Worm (Caenorhabditis elegans) whole organism, midembryonic: ENCODE measurements around the gene mttu-1.
"Not testable (repeated sequence)": the region's sequence is repeated elsewhere in the genome, so short reads cannot be mapped to it uniquely, and the experiment has no call there.

Experiments used
- T22C8.4 ChIP-seq: fragments of 200-800 bp; sonication (Bioruptor generic); IDR thresholded peaks from 2 replicates; pipeline ENCODE4 v1.3.6; 2022; ENCODE audit warnings: missing genetic modification characterization, missing compliant biosample characterization
- cog-1 ChIP-seq: sonication (generic microtip); optimal IDR thresholded peaks from 2 replicates; lab custom pipeline; 2016; ENCODE audit warnings: missing genetic modification characterization, missing compliant biosample characterization
- flt-1 ChIP-seq: fragments of 200-800 bp; sonication (Bioruptor generic); IDR thresholded peaks from 2 replicates; pipeline ENCODE4 v1.3.6; 2022; ENCODE audit warnings: missing genetic modification characterization, missing compliant biosample characterization
- klf-2 ChIP-seq: fragments of 200-800 bp; sonication (Bioruptor generic); conservative IDR thresholded peaks from 2 replicates; pipeline ENCODE4 v1.3.6; 2022; ENCODE audit warnings: missing genetic modification reagents, missing genetic modification characterization, missing compliant biosample characterization
- med-1 ChIP-seq: sonication (generic microtip); optimal IDR thresholded peaks from 2 replicates; lab custom pipeline; 2017; ENCODE audit warnings: missing genetic modification characterization, mild to moderate bottlenecking, missing compliant biosample characterization, antibody characterized with exemption, missing genetic modification reagents; ENCODE audit not compliant: insufficient read depth
- ref-1 ChIP-seq: fragments of 200-800 bp; sonication (Bioruptor generic); conservative IDR thresholded peaks from 2 replicates; pipeline ENCODE4 v1.3.6; 2022; ENCODE audit warnings: missing genetic modification reagents, missing genetic modification characterization, missing compliant biosample characterization
- tab-1 ChIP-seq: fragments of 200-800 bp; sonication (Bioruptor generic); IDR thresholded peaks from 2 replicates; pipeline ENCODE4 v1.3.6; 2022; ENCODE audit warnings: missing genetic modification characterization, missing compliant biosample characterization
- ztf-23 ChIP-seq: fragments of 200-800 bp; sonication (Bioruptor generic); IDR thresholded peaks from 2 replicates; pipeline ENCODE4 v1.3.6; 2022; ENCODE audit warnings: missing genetic modification reagents, missing genetic modification characterization, missing compliant biosample characterization
- ztf-29 ChIP-seq: fragments of 200-800 bp; sonication (Bioruptor generic); IDR thresholded peaks from 2 replicates; pipeline ENCODE4 v1.3.6; 2022; ENCODE audit warnings: missing genetic modification reagents, missing genetic modification characterization, missing compliant biosample characterization

The mttu-1 gene

ce11 chrIV:11276026-11276425, 20.7 kb downstream of the mttu-1 start:
- TF ChIP-seq med-1 (GFP tag; lab: Kevin White, UChicago) (no peak), ref-1 (GFP tag; lab: Robert Waterston, UW) (no peak)

ce11 chrIV:11273151-11273550, 23.5 kb downstream of the mttu-1 start, which contains the start of gene gtl-2:
Gene gtl-2, plus strand, starts transcription at chrIV:11273451.
- TF ChIP-seq tab-1 (GFP tag; lab: Robert Waterston, UW) (no peak), klf-2 (GFP tag; lab: Robert Waterston, UW) (no peak), ztf-23 (GFP tag; lab: Robert Waterston, UW) (no peak)

DNA sequence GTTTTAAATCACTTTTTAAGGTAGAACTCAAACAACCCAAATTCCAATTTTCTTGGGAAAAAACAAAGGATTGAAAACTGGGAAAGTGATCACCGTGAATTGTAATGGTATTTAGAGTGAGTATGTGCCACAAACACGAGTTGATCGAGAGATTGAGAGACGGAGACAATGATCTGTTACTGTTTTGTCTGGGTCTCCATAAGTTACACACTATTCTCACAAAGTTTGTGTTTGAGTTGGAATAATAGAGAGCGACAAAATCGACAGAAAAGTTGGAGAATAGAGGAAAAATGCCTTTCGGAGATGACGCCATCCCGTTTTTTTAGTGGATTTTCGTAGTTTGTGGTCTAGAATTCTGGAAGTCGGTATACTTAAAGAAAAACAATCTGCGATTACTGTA, 25.4 kb downstream of the mttu-1 start, which contains the start of gene nhr-7:
TSS of gene nhr-7 (minus strand) at position 101 of the 400 bp plus-strand sequence.
- TF ChIP-seq ztf-29 (GFP tag; lab: Robert Waterston, UW), result no peak
- TF ChIP-seq T22C8.4 (GFP tag; lab: Robert Waterston, UW), result no peak
- no peak for TF ChIP-seq cog-1
- no peak for TF ChIP-seq klf-2 (GFP tag; lab: Robert Waterston, UW)
- no peak for TF ChIP-seq tab-1 (GFP tag; lab: Robert Waterston, UW)
- TF ChIP-seq med-1 (GFP tag; lab: Kevin White, UChicago), result no peak
- TF ChIP-seq ref-1 (GFP tag; lab: Robert Waterston, UW), result no peak
- TF ChIP-seq flt-1 (GFP tag; lab: Robert Waterston, UW), result no peak
- no peak for TF ChIP-seq ztf-23 (GFP tag; lab: Robert Waterston, UW)

DNA sequence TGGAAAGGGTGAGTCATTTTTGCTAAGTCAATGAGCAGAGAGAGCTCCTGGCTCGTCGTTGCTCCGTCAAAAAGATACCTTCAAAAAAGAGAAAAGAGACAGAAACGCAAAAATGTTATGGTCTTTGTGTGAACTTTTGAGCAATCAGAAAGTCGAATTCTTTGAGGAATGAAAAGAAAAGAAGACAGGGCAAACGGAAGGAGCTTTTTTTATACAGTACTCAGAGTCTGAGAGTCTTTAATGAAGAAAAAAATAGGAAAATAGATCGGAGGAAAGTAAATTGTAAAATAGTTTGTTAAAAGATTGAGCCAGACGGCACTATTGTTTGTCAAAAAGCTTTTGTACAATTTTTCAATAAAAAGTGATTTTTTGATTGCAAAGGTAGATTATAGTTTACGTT, 27.2 kb downstream of the mttu-1 start:
- TF ChIP-seq flt-1 (GFP tag; lab: Robert Waterston, UW) (no peak), klf-2 (GFP tag; lab: Robert Waterston, UW) (no peak), ref-1 (GFP tag; lab: Robert Waterston, UW) (no peak), T22C8.4 (GFP tag; lab: Robert Waterston, UW) (no peak), cog-1 (no peak), ztf-23 (GFP tag; lab: Robert Waterston, UW) (no peak), tab-1 (GFP tag; lab: Robert Waterston, UW) (no peak), ztf-29 (GFP tag; lab: Robert Waterston, UW) (no peak), med-1 (GFP tag; lab: Kevin White, UChicago) (no peak)

DNA sequence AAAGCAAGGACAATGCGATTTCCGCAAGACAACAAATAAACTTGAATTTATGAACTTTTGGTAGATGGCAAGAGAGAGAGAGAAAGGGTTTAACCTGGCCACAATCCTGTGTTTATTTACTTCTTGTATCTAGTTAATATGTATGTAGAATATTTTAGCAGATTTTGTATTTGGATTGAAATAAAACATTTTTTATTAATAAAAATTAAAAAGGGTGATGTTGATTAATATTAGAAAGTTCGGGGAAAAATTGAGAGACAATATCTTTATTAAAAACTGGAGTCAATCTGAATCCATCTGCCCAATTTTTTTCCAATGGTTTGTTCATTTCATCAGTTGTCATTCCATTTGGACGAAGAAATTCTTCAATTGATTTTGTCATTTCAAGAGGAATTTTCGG, 30.6 kb downstream of the mttu-1 start, which contains the start of gene col-127:
TSS of gene col-127 (minus strand) at position 101 of the 400 bp plus-strand sequence.
- TF ChIP-seq tab-1 (GFP tag; lab: Robert Waterston, UW) (no peak), T22C8.4 (GFP tag; lab: Robert Waterston, UW) (no peak), ref-1 (GFP tag; lab: Robert Waterston, UW) (no peak), klf-2 (GFP tag; lab: Robert Waterston, UW) (no peak)

DNA sequence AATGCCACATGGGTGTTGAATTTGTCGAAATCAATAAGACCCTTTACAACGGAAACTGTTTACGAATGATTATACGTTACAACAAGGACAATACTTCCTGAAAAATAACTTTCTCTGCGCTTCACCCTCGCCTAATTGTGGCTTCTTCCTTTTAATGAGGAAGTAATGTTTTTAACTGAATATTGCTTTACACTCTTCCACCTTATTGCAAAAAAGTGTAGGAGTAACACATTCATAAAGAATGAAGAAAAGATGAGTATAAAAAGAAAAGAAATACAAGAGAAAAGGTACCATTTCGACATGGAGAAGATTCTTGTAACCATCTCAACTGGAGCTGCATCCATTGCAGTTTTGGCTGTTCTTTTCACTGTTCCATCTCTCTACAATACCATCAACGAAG, 33.6 kb downstream of the mttu-1 start, which contains the start of gene col-126:
TSS of gene col-126 (plus strand) at position 301 of the 400 bp plus-strand sequence.
- TF ChIP-seq flt-1, T22C8.4, ref-1 (GFP tag; lab: Robert Waterston, UW): not testable (repeated sequence)

ce11 chrIV:11261535-11261934, 35.2 kb downstream of the mttu-1 start, which contains the start of gene F54D1.1:
Gene F54D1.1, plus strand, starts transcription at chrIV:11261835.
- TF ChIP-seq ref-1 (GFP tag; lab: Robert Waterston, UW) (no peak), T22C8.4 (GFP tag; lab: Robert Waterston, UW) (no peak), med-1 (GFP tag; lab: Kevin White, UChicago) (no peak), cog-1 (no peak), ztf-29 (GFP tag; lab: Robert Waterston, UW) (no peak), tab-1 (GFP tag; lab: Robert Waterston, UW) (no peak), ztf-23 (GFP tag; lab: Robert Waterston, UW) (no peak), klf-2 (GFP tag; lab: Robert Waterston, UW) (no peak), flt-1 (GFP tag; lab: Robert Waterston, UW) (no peak)

ce11 chrIV:11260544-11261227, 36.0 kb downstream of the mttu-1 start, which contains the start of gene C05C12.5:
Gene C05C12.5, minus strand, starts transcription at chrIV:11261185.
- TF ChIP-seq med-1 (GFP tag; lab: Kevin White, UChicago) (no peak), flt-1 (GFP tag; lab: Robert Waterston, UW) (no peak), ref-1 (GFP tag; lab: Robert Waterston, UW) (no peak), tab-1 (GFP tag; lab: Robert Waterston, UW) (no peak)

DNA sequence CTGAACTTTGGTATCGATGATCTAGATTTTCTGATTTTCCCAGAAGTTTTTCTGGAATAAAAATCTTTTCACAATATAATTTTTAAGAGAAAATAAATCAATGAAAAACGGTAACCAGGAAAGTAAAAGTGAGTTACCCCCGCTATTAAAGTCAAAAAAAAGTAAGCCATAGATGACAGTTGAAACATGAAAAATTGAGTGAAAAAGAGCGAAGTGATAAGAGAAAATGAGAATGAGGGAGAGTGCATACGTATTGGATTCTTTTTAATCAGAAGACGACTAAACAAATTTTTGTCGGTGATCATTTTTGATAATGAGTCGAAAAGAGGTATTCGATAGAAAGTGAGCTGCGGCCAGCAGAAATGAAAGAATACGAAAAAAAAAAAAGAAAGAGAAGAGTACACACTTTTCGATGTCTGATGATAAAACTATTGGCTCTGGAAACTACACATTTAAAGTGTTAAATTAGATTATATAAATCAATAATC, 37.2 kb downstream of the mttu-1 start, which contains the start of gene gtl-1:
TSS of gene gtl-1 (minus strand) at position 51 of the 488 bp plus-strand sequence.
- TF ChIP-seq ztf-23 (GFP tag; lab: Robert Waterston, UW) (no peak), flt-1 (GFP tag; lab: Robert Waterston, UW) (no peak), med-1 (GFP tag; lab: Kevin White, UChicago) (no peak)

ce11 chrIV:11257476-11257875, 39.2 kb downstream of the mttu-1 start:
- TF ChIP-seq ztf-29 (GFP tag; lab: Robert Waterston, UW) (no peak), flt-1 (GFP tag; lab: Robert Waterston, UW) (no peak), med-1 (GFP tag; lab: Kevin White, UChicago) (no peak), klf-2 (GFP tag; lab: Robert Waterston, UW) (no peak), cog-1 (no peak), ref-1 (GFP tag; lab: Robert Waterston, UW) (no peak), T22C8.4 (GFP tag; lab: Robert Waterston, UW) (no peak), tab-1 (GFP tag; lab: Robert Waterston, UW) (no peak), ztf-23 (GFP tag; lab: Robert Waterston, UW) (no peak)
